Fruit fly (Drosophila melanogaster) whole organism, embryonic: Measurements from ENCODE around the gene Pdcd4.

Experiments
- CG10366 ChIP-seq: fragments of 200-800 bp; sonication (Bioruptor generic); IDR thresholded peaks from 2 replicates; pipeline ENCODE4 v1.3.6; 2022; ENCODE audit warnings: missing biosample characterization, missing genetic modification characterization
- CG10565 ChIP-seq: fragments of 200-800 bp; sonication (Bioruptor generic); optimal IDR thresholded peaks from 3 replicates; lab custom pipeline; 2016; ENCODE audit warnings: missing biosample characterization, mild to moderate bottlenecking, missing genetic modification characterization
- CG1233 ChIP-seq: fragments of 200-800 bp; sonication (Bioruptor generic); optimal IDR thresholded peaks from 4 replicates; lab custom pipeline; 2018; ENCODE audit warnings: missing biosample characterization, mild to moderate bottlenecking, missing genetic modification characterization
- CG14441 ChIP-seq: fragments of 200-800 bp; sonication (Bioruptor generic); IDR thresholded peaks from 2 replicates; pipeline ENCODE4 v1.3.6; 2022; ENCODE audit warnings: missing biosample characterization, missing genetic modification characterization
- CG1602 ChIP-seq: fragments of 200-800 bp; sonication (Bioruptor generic); optimal IDR thresholded peaks from 3 replicates; lab custom pipeline; 2016; ENCODE audit warnings: missing biosample characterization, missing genetic modification characterization
- CG17612 ChIP-seq: fragments of 200-800 bp; sonication (Bioruptor generic); IDR thresholded peaks from 2 replicates; pipeline ENCODE4 v1.3.6; 2022; ENCODE audit warnings: missing biosample characterization, missing genetic modification characterization
- CG18476 ChIP-seq: fragments of 200-800 bp; sonication (Bioruptor generic); optimal IDR thresholded peaks from 2 replicates; lab custom pipeline; 2016; ENCODE audit warnings: missing biosample characterization, mild to moderate bottlenecking, missing genetic modification characterization
- CG2120 ChIP-seq: fragments of 200-800 bp; sonication (Bioruptor generic); optimal IDR thresholded peaks from 3 replicates; lab custom pipeline; 2016; ENCODE audit warnings: missing biosample characterization, missing genetic modification characterization
- CG2875 ChIP-seq: fragments of 200-800 bp; sonication (Bioruptor generic); optimal IDR thresholded peaks from 2 replicates; lab custom pipeline; 2017; ENCODE audit warnings: missing biosample characterization, mild to moderate bottlenecking, missing genetic modification characterization, missing genetic modification reagents
- CG30020 ChIP-seq: fragments of 200-800 bp; optimal IDR thresholded peaks from 2 replicates; lab custom pipeline; 2019; ENCODE audit warnings: missing biosample characterization, mild to moderate bottlenecking, missing genetic modification characterization, moderate library complexity
- CG31224 ChIP-seq: fragments of 200-800 bp; sonication (Bioruptor generic); IDR thresholded peaks from 2 replicates; pipeline ENCODE4 v1.3.6; 2022; ENCODE audit warnings: missing biosample characterization, missing genetic modification characterization
- CG31441 ChIP-seq: fragments of 200-800 bp; sonication (Bioruptor generic); IDR thresholded peaks from 2 replicates; pipeline ENCODE4 v1.3.6; 2022; ENCODE audit warnings: missing biosample characterization, missing genetic modification characterization
- CG32767 ChIP-seq: fragments of 200-800 bp; sonication (Bioruptor generic); IDR thresholded peaks from 2 replicates; pipeline ENCODE4 v1.3.6; 2022; ENCODE audit warnings: missing biosample characterization, missing genetic modification characterization
- CG34376 ChIP-seq: fragments of 200-800 bp; sonication (Bioruptor generic); optimal IDR thresholded peaks from 2 replicates; lab custom pipeline; 2018; ENCODE audit warnings: missing biosample characterization, mild to moderate bottlenecking, missing genetic modification characterization
- CG3995 ChIP-seq: fragments of 200-800 bp; sonication (Bioruptor generic); optimal IDR thresholded peaks from 3 replicates; lab custom pipeline; 2016; ENCODE audit warnings: missing biosample characterization, missing genetic modification characterization
- CG4424 ChIP-seq: fragments of 200-800 bp; sonication (Bioruptor generic); optimal IDR thresholded peaks from 3 replicates; lab custom pipeline; 2016; ENCODE audit warnings: missing biosample characterization, missing genetic modification characterization
- CG5180 ChIP-seq: fragments of 200-800 bp; sonication (Bioruptor generic); optimal IDR thresholded peaks from 3 replicates; lab custom pipeline; 2017; ENCODE audit warnings: missing biosample characterization, missing genetic modification characterization, mild to moderate bottlenecking, moderate library complexity, missing genetic modification reagents
- CG5953 ChIP-seq: fragments of 200-800 bp; sonication (Bioruptor generic); IDR thresholded peaks from 2 replicates; pipeline ENCODE4 v1.3.6; 2022; ENCODE audit warnings: missing biosample characterization, missing genetic modification characterization
- CG7745 ChIP-seq: fragments of 200-800 bp; sonication (Bioruptor generic); optimal IDR thresholded peaks from 2 replicates; lab custom pipeline; 2018; ENCODE audit warnings: missing biosample characterization, mild to moderate bottlenecking, missing genetic modification characterization, moderate library complexity
- CG8290 ChIP-seq, 3 experiments: fragments of 200-800 bp; sonication (Bioruptor generic); optimal IDR thresholded peaks; 2 replicates each; lab custom pipeline; 2016 to 2019; ENCODE audit warnings: missing biosample characterization in 3 of 3, missing genetic modification characterization in 3 of 3, mild to moderate bottlenecking in 2 of 3, moderate library complexity in 1 of 3
- CHES-1-like ChIP-seq: fragments of 200-800 bp; sonication (Bioruptor generic); optimal IDR thresholded peaks from 2 replicates; lab custom pipeline; 2016; ENCODE audit warnings: missing biosample characterization, missing genetic modification characterization
- Dek ChIP-seq: fragments of 200-800 bp; sonication (Bioruptor generic); optimal IDR thresholded peaks from 3 replicates; lab custom pipeline; 2019; ENCODE audit warnings: missing biosample characterization, mild to moderate bottlenecking, missing genetic modification characterization, moderate library complexity
- Drgx ChIP-seq: fragments of 200-800 bp; sonication (Bioruptor generic); IDR thresholded peaks from 2 replicates; pipeline ENCODE4 v1.3.6; 2022; ENCODE audit warnings: missing biosample characterization, missing genetic modification characterization
- E2f1 ChIP-seq: fragments of 200-800 bp; sonication (Bioruptor generic); IDR thresholded peaks from 2 replicates; pipeline ENCODE4 v1.3.6; 2022; ENCODE audit warnings: missing biosample characterization, missing genetic modification characterization
- H15 ChIP-seq: fragments of 200-800 bp; sonication (Bioruptor generic); IDR thresholded peaks from 3 replicates; pipeline ENCODE4 v1.3.6; 2022; ENCODE audit warnings: missing biosample characterization, missing genetic modification characterization
- Hmx ChIP-seq: fragments of 200-800 bp; sonication (Bioruptor generic); optimal IDR thresholded peaks from 2 replicates; lab custom pipeline; 2016; ENCODE audit warnings: missing biosample characterization, missing genetic modification characterization
- Mrtf ChIP-seq: fragments of 200-800 bp; sonication (Bioruptor generic); IDR thresholded peaks from 3 replicates; pipeline ENCODE4 v1.3.6; 2022; ENCODE audit warnings: missing biosample characterization, missing genetic modification characterization
- Nf-YA ChIP-seq: fragments of 200-800 bp; sonication (Bioruptor generic); IDR thresholded peaks from 2 replicates; pipeline ENCODE4 v1.3.6; 2022; ENCODE audit warnings: missing biosample characterization, missing genetic modification characterization
- Trl ChIP-seq, 3 experiments: fragments of >200 bp in 2 of 3; fragments of 200-800 bp in 1 of 3; sonication (Bioruptor generic) in 1 of 3; optimal IDR thresholded peaks; 2 replicates in 1 of 3; 3 replicates in 2 of 3; lab custom pipeline; 2016 to 2017; ENCODE audit warnings: missing biosample characterization in 1 of 3, missing genetic modification characterization in 1 of 3
- Vsx1 ChIP-seq: fragments of 200-800 bp; sonication (Bioruptor generic); optimal IDR thresholded peaks from 2 replicates; lab custom pipeline; 2017; ENCODE audit warnings: missing biosample characterization, mild to moderate bottlenecking, missing genetic modification characterization, missing genetic modification reagents
- ab ChIP-seq: fragments of 200-800 bp; sonication (Bioruptor generic); optimal IDR thresholded peaks from 2 replicates; lab custom pipeline; 2016; ENCODE audit warnings: missing biosample characterization, missing genetic modification characterization
- amos ChIP-seq: fragments of 200-800 bp; sonication (Bioruptor generic); IDR thresholded peaks from 2 replicates; pipeline ENCODE4 v1.3.6; 2022; ENCODE audit warnings: missing biosample characterization, missing genetic modification characterization; ENCODE audit not compliant: partially characterized antibody
- aop ChIP-seq: fragments of 200-800 bp; sonication (Bioruptor generic); IDR thresholded peaks from 2 replicates; pipeline ENCODE4 v1.3.6; 2022; ENCODE audit warnings: missing biosample characterization, missing genetic modification characterization
- bab2 ChIP-seq: fragments of 200-800 bp; sonication (Bioruptor generic); optimal IDR thresholded peaks from 2 replicates; lab custom pipeline; 2016; ENCODE audit warnings: missing biosample characterization, missing genetic modification characterization
- bsh ChIP-seq, 2 experiments: fragments of 200-800 bp; sonication (Bioruptor generic); optimal IDR thresholded peaks; 2 replicates each; lab custom pipeline; 2017 to 2018; ENCODE audit warnings: mild to moderate bottlenecking in 2 of 2, missing biosample characterization in 2 of 2, missing genetic modification characterization in 2 of 2, moderate library complexity in 1 of 2
- chn ChIP-seq: fragments of 200-800 bp; sonication (Bioruptor generic); optimal IDR thresholded peaks from 2 replicates; lab custom pipeline; 2016; ENCODE audit warnings: missing biosample characterization, missing genetic modification characterization
- dati ChIP-seq: fragments of 200-800 bp; sonication (Bioruptor generic); IDR thresholded peaks from 2 replicates; pipeline ENCODE4 v1.3.6; 2022; ENCODE audit warnings: missing biosample characterization, missing genetic modification characterization
- fd3F ChIP-seq: fragments of 200-800 bp; sonication (Bioruptor generic); optimal IDR thresholded peaks from 2 replicates; lab custom pipeline; 2018; ENCODE audit warnings: missing biosample characterization, mild to moderate bottlenecking, missing genetic modification characterization, moderate library complexity
- gfzf ChIP-seq: fragments of 200-800 bp; sonication (Bioruptor generic); optimal IDR thresholded peaks from 2 replicates; lab custom pipeline; 2016; ENCODE audit warnings: missing biosample characterization, mild to moderate bottlenecking, missing genetic modification characterization, moderate library complexity
- h ChIP-seq: fragments of >200 bp; optimal IDR thresholded peaks from 2 replicates; lab custom pipeline; 2017
- insv ChIP-seq, 2 experiments: fragments of 200-800 bp; sonication (Bioruptor generic); optimal IDR thresholded peaks; 3 replicates each; lab custom pipeline; 2016 to 2018; ENCODE audit warnings: missing biosample characterization in 2 of 2, missing genetic modification characterization in 2 of 2
- pho ChIP-seq: fragments of 200-800 bp; sonication (Bioruptor generic); optimal IDR thresholded peaks from 2 replicates; lab custom pipeline; 2016; ENCODE audit warnings: missing biosample characterization, missing genetic modification characterization
- prd ChIP-seq, 3 experiments: fragments of >200 bp in 2 of 3; fragments of 200-800 bp in 1 of 3; sonication (Bioruptor generic) in 1 of 3; optimal IDR thresholded peaks in 2 of 3; IDR thresholded peaks in 1 of 3; 2 replicates in 2 of 3; 3 replicates in 1 of 3; pipeline versions ENCODE4 v1.3.6 to Lab custom; 2017 to 2022; ENCODE audit warnings: missing biosample characterization in 1 of 3, missing genetic modification characterization in 1 of 3
- pros ChIP-seq: fragments of 200-800 bp; sonication (Bioruptor generic); optimal IDR thresholded peaks from 3 replicates; lab custom pipeline; 2019; ENCODE audit warnings: missing biosample characterization, mild to moderate bottlenecking, missing genetic modification characterization, moderate library complexity
- row ChIP-seq: fragments of 200-800 bp; sonication (Bioruptor generic); IDR thresholded peaks from 3 replicates; pipeline ENCODE4 v1.3.6; 2022; ENCODE audit warnings: missing biosample characterization, missing genetic modification characterization
- slou ChIP-seq: fragments of 200-800 bp; sonication (Bioruptor generic); optimal IDR thresholded peaks from 3 replicates; lab custom pipeline; 2016; ENCODE audit warnings: missing biosample characterization, missing genetic modification characterization
- tin ChIP-seq: fragments of 200-800 bp; sonication (Bioruptor generic); optimal IDR thresholded peaks from 3 replicates; lab custom pipeline; 2016; ENCODE audit warnings: missing biosample characterization, missing genetic modification characterization
- trh ChIP-seq: fragments of 200-800 bp; sonication (Bioruptor generic); optimal IDR thresholded peaks from 2 replicates; lab custom pipeline; 2016; ENCODE audit warnings: missing biosample characterization, missing genetic modification characterization
- wdn ChIP-seq: fragments of 200-800 bp; sonication (Bioruptor generic); IDR thresholded peaks from 2 replicates; pipeline ENCODE4 v1.3.6; 2022; ENCODE audit warnings: missing biosample characterization, missing genetic modification characterization
- yki ChIP-seq: fragments of >200 bp; optimal IDR thresholded peaks from 3 replicates; lab custom pipeline; 2018

Gene Pdcd4

DNA sequence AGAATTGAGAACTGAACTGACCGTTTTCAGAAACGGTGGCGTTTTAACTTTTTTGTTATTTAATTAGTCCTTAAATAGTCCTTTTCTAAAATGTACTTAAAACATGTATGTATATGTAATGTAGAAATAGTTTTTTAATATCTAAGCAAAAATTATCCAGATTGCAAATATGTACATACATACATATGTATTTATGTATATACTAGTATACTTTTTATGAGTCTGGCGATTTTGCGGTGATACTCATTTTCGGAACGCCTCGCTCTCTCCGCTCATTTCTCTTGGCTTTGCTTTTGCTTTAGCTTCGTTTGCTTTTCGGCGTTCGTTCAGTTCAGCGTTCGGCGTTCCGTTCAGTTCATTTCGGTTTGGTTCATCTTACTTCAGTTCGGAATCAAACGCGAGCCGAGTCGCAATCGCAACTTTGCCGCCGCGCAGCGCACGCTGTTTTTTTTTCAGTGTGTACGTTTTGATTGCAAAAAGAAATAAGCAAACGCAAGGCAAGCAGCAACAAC, 7.2 kb upstream of the Pdcd4 start, which contains the start of gene rdgB (continued):
- TF ChIP-seq Vsx1 (GFP tag; lab: Kevin White, UChicago) (peak; percentile 40), pros (GFP tag; lab: Kevin White, UChicago) (no peak), CG31441 (GFP tag; lab: Robert Waterston, UW) (peak; percentile 82), E2f1 (GFP tag; lab: Robert Waterston, UW) (peak; percentile 76), CG17612 (no peak), yki (lab: Kevin White, UChicago) (no peak), CG18476 (GFP tag; lab: Kevin White, UChicago) (peak; percentile 72), CG5180 (GFP tag; lab: Kevin White, UChicago) (peak; percentile 92), insv (GFP tag; optimal IDR thresholded peaks at IDR 0.05; lab: Kevin White, UChicago) (peak in 1 of 2 experiments; percentile 39), Trl (optimal IDR thresholded peaks at IDR 0.05; lab: Kevin White, UChicago) (peak; percentile 39 to 73), Trl (GFP tag; optimal IDR thresholded peaks at IDR 0.05; lab: Kevin White, UChicago) (no peak), Nf-YA (GFP tag; lab: Robert Waterston, UW) (no peak), CG10565 (GFP tag; lab: Kevin White, UChicago) (no peak), Hmx (GFP tag; lab: Kevin White, UChicago) (peak; percentile 44), Mrtf (GFP tag; lab: Robert Waterston, UW) (peak; percentile 46; the same call in 2 of the 3 replicates), CG30020 (tag; lab: Kevin White, UChicago) (peak; percentile 36), H15 (0 out of 3 replicates have a peak, but pooled peaks have one; percentile 40), pho (GFP tag; lab: Kevin White, UChicago) (peak; percentile 57), CHES-1-like (GFP tag; lab: Kevin White, UChicago) (no peak), CG1602 (GFP tag; lab: Kevin White, UChicago) (peak; percentile 75), trh (GFP tag; lab: Kevin White, UChicago) (peak; percentile 39), CG14441 (GFP tag; lab: Robert Waterston, UW) (peak; percentile 62; the same call in 1 of the 2 replicates), prd (optimal IDR thresholded peaks at IDR 0.05; lab: Kevin White, UChicago) (no peak), prd (GFP tag; IDR thresholded peaks at IDR 0.05; lab: Robert Waterston, UW) (peak; percentile 72), h (lab: Kevin White, UChicago) (no peak), dati (GFP tag; lab: Robert Waterston, UW) (0 out of 2 replicates have a peak, but pooled peaks have one; percentile 2), CG1233 (GFP tag; lab: Kevin White, UChicago) (peak; percentile 67), Drgx (GFP tag; lab: Robert Waterston, UW) (peak; percentile 71), CG3995 (GFP tag; lab: Kevin White, UChicago) (peak; percentile 30), CG5953 (GFP tag; lab: Robert Waterston, UW) (no peak; the same call in 1 of the 2 replicates), CG10366 (peak; percentile 35), row (GFP tag; lab: Robert Waterston, UW) (peak; percentile 95), tin (GFP tag; lab: Kevin White, UChicago) (peak; percentile 61), CG2875 (peak; percentile 64), Dek (tag; lab: Kevin White, UChicago) (peak; percentile 85), fd3F (peak; percentile 57), bab2 (GFP tag; lab: Kevin White, UChicago) (peak; percentile 37), gfzf (GFP tag; lab: Kevin White, UChicago) (no peak), CG8290 (GFP tag; optimal IDR thresholded peaks at IDR 0.05; lab: Kevin White, UChicago) (peak; percentile 28), CG8290 (tag; optimal IDR thresholded peaks at IDR 0.05; lab: Kevin White, UChicago) (peak; percentile 2 to 82), CG2120 (peak; percentile 75), CG31224 (GFP tag; lab: Robert Waterston, UW) (peak; percentile 44; the same call in 1 of the 2 replicates), bsh (GFP tag; optimal IDR thresholded peaks at IDR 0.05; lab: Kevin White, UChicago) (peak in 1 of 2 experiments; percentile 78), chn (peak; percentile 33), aop (GFP tag; lab: Robert Waterston, UW) (no peak), CG4424 (peak; percentile 81), CG7745 (no peak), amos (GFP tag; lab: Robert Waterston, UW) (peak; percentile 22; the same call in 1 of the 2 replicates), ab (peak; percentile 7), CG34376 (peak; percentile 70), wdn (GFP tag; lab: Robert Waterston, UW) (no peak), slou (peak; percentile 59), CG32767 (0 out of 2 replicates have a peak, but pooled peaks have one; percentile 60)
